Fruit fly (Drosophila melanogaster): ENCODE measurements around the gene CG3191.

Gene CG3191

DNA sequence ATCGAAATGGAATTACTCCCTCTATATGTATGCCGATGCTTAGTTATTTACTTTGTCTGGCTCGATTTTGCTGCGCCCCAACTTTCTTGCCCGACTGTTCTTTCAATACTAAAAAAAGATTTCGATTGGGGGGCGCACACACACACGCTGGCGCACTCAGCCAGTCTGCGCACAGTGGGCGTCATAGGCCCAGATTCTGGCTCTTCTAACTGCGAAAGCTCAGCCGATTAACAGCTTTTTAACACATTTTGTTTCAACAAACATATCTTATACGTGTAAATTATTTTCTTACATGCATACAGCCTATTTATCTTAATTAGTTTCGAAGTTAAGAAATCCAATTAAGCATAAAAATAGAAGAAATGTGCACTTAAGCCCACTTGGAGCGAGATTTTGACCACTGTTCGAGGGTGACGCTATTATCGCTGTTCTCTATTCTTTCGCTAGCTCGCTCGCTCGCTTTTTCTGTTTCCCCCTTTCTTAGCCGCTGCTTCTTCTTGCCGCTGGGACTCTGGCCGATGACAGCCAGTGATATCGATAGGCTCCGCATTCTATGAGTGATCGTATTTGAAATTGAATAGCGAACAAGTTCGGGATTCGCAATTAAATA is 29.5 kb downstream of the CG3191 start, which contains the start of gene Vinc (continued):
- TF ChIP-seq stc (GFP tag; IDR thresholded peaks at IDR 0.05), result peak; percentile 83
- peak; percentile 78 for TF ChIP-seq HLH3B (GFP tag; IDR thresholded peaks at IDR 0.05)
- peak; percentile 68; the same call in 1 of the 2 replicates for TF ChIP-seq cas (GFP tag; IDR thresholded peaks at IDR 0.05)
- no peak for TF ChIP-seq br (optimal IDR thresholded peaks at IDR 0.05)
- TF ChIP-seq Trl (optimal IDR thresholded peaks at IDR 0.05), result peak in 1 of 2 experiments; percentile 49
- peak; percentile 93 for TF ChIP-seq Trl (GFP tag; optimal IDR thresholded peaks at IDR 0.05)
- TF ChIP-seq ato (GFP tag; IDR thresholded peaks at IDR 0.05; ENCODE audit: partially characterized antibody), result peak; percentile 35; the same call in 1 of the 2 replicates
- peak; percentile 75 for TF ChIP-seq croc (GFP tag; conservative IDR thresholded peaks at IDR 0.05)
- no peak for TF ChIP-seq D (optimal IDR thresholded peaks at IDR 0.05)
- peak; percentile 82 for TF ChIP-seq D (GFP tag; optimal IDR thresholded peaks at IDR 0.05)
- peak; percentile 85 for TF ChIP-seq CG34422 (GFP tag; IDR thresholded peaks at IDR 0.05)
- peak; percentile 83 for TF ChIP-seq shn (GFP tag; optimal IDR thresholded peaks at IDR 0.05)
- peak; percentile 79 to 89 for TF ChIP-seq dpn (GFP tag; optimal IDR thresholded peaks at IDR 0.05)
- no peak for TF ChIP-seq hth (optimal IDR thresholded peaks at IDR 0.05)
- TF ChIP-seq al (GFP tag; IDR thresholded peaks at IDR 0.05), result peak; percentile 66
- TF ChIP-seq Atf6 (GFP tag; IDR thresholded peaks at IDR 0.05), result peak; percentile 91
- TF ChIP-seq CG9876 (GFP tag; optimal IDR thresholded peaks at IDR 0.05), result peak; percentile 34
- no peak for TF ChIP-seq aop (GFP tag; IDR thresholded peaks at IDR 0.05)
- TF ChIP-seq pho (GFP tag; optimal IDR thresholded peaks at IDR 0.05), result peak; percentile 49
- TF ChIP-seq tio (GFP tag; optimal IDR thresholded peaks at IDR 0.05), result no peak
- peak; percentile 70 for TF ChIP-seq CG1647 (GFP tag; optimal IDR thresholded peaks at IDR 0.05)
- TF ChIP-seq Hr3 (GFP tag; optimal IDR thresholded peaks at IDR 0.05), result peak; percentile 62
- TF ChIP-seq pros (GFP tag; optimal IDR thresholded peaks at IDR 0.05), result peak; percentile 81
- TF ChIP-seq Opbp (GFP tag; IDR thresholded peaks at IDR 0.05; ENCODE audit: partially characterized antibody), result peak; percentile 40; the same call in 2 of the 3 replicates
- peak; percentile 55 for TF ChIP-seq CG11723 (GFP tag; optimal IDR thresholded peaks at IDR 0.05)
- no peak for TF ChIP-seq CG7745 (tag; optimal IDR thresholded peaks at IDR 0.05)
- peak; percentile 51 for TF ChIP-seq Bdp1 (GFP tag; optimal IDR thresholded peaks at IDR 0.05)
- TF ChIP-seq pita (GFP tag; optimal IDR thresholded peaks at IDR 0.05), result no peak
- peak; percentile 43 for TF ChIP-seq CG12236 (GFP tag; optimal IDR thresholded peaks at IDR 0.05)
- peak; percentile 60 for TF ChIP-seq HLH4C (GFP tag; IDR thresholded peaks at IDR 0.05; ENCODE audit: partially characterized antibody)
- peak; percentile 53 for TF ChIP-seq Sry-β (GFP tag; optimal IDR thresholded peaks at IDR 0.05)
- peak; percentile 58 for TF ChIP-seq Neu2 (GFP tag; optimal IDR thresholded peaks at IDR 0.05; ENCODE audit: borderline replicate concordance)
- TF ChIP-seq CG2678 (tag; optimal IDR thresholded peaks at IDR 0.05), result peak; percentile 96
- no peak for TF ChIP-seq Hr39 (optimal IDR thresholded peaks at IDR 0.05)
- TF ChIP-seq CG13287 (GFP tag; IDR thresholded peaks at IDR 0.05; ENCODE audit: partially characterized antibody), result peak; percentile 35
- no peak for TF ChIP-seq inv (GFP tag; IDR thresholded peaks at IDR 0.05; ENCODE audit: partially characterized antibody)
- no peak for TF ChIP-seq ac (GFP tag; optimal IDR thresholded peaks at IDR 0.05)
- peak; percentile 90 for TF ChIP-seq CG9932 (GFP tag; IDR thresholded peaks at IDR 0.05)
- peak; percentile 80 for TF ChIP-seq dmrt99B (tag; optimal IDR thresholded peaks at IDR 0.05)
- peak; percentile 76 for TF ChIP-seq Hmx (GFP tag; optimal IDR thresholded peaks at IDR 0.05)
- peak; percentile 80 for TF ChIP-seq vvl (GFP tag; IDR thresholded peaks at IDR 0.05)
- peak; percentile 82 for TF ChIP-seq Camta (GFP tag; optimal IDR thresholded peaks at IDR 0.05)
- TF ChIP-seq BEAF-32 (GFP tag; optimal IDR thresholded peaks at IDR 0.05), result peak; percentile 58
- TF ChIP-seq CTCF (GFP tag; optimal IDR thresholded peaks at IDR 0.05), result peak; percentile 38
- no peak for TF ChIP-seq bigmax (GFP tag; optimal IDR thresholded peaks at IDR 0.05)
- TF ChIP-seq zf30C (GFP tag; optimal IDR thresholded peaks at IDR 0.05), result no peak
- no peak for TF ChIP-seq CG42726 (GFP tag; IDR thresholded peaks at IDR 0.05; ENCODE audit: partially characterized antibody)
- peak; percentile 53; the same call in 1 of the 3 replicates for TF ChIP-seq CG6791 (GFP tag; IDR thresholded peaks at IDR 0.05; ENCODE audit: partially characterized antibody)
- TF ChIP-seq Blimp-1 (GFP tag; optimal IDR thresholded peaks at IDR 0.05), result peak; percentile 85
- no peak for TF ChIP-seq hb (GFP tag; IDR thresholded peaks at IDR 0.05; ENCODE audit: partially characterized antibody)
- TF ChIP-seq CG15269 (tag; optimal IDR thresholded peaks at IDR 0.05), result peak; percentile 86

Data from whole organism, embryonic.